Worm (Caenorhabditis elegans) whole organism, mixed stage, embryonic: ENCODE measurements around the gene col-153.

Experiments used
- ceh-39 ChIP-seq: fragments of 150-350 bp; optimal IDR thresholded peaks from 2 replicates; lab custom pipeline; 2014; ENCODE audit warnings: missing biosample characterization, missing genetic modification characterization
- ces-1 ChIP-seq: fragments of 150-350 bp; optimal IDR thresholded peaks from 2 replicates; lab custom pipeline; 2014; ENCODE audit warnings: missing biosample characterization, missing genetic modification reagents, missing genetic modification characterization
- ham-2 ChIP-seq: fragments of 200-800 bp; sonication (Bioruptor generic); optimal IDR thresholded peaks from 2 replicates; lab custom pipeline; 2018; ENCODE audit warnings: mild to moderate bottlenecking, missing genetic modification characterization, missing compliant biosample characterization
- hlh-1 ChIP-seq: fragments of 150-350 bp; optimal IDR thresholded peaks from 2 replicates; lab custom pipeline; 2014; ENCODE audit warnings: missing biosample characterization, missing genetic modification reagents, missing genetic modification characterization
- lsy-2 ChIP-seq: fragments of 150-350 bp; optimal IDR thresholded peaks from 2 replicates; lab custom pipeline; 2014; ENCODE audit warnings: missing biosample characterization, missing genetic modification characterization
- mep-1 ChIP-seq: fragments of 150-350 bp; optimal IDR thresholded peaks from 2 replicates; lab custom pipeline; 2017; ENCODE audit warnings: missing biosample characterization, missing genetic modification reagents, missing genetic modification characterization, inconsistent platforms
- nhr-2 ChIP-seq: fragments of 150-350 bp; optimal IDR thresholded peaks from 2 replicates; lab custom pipeline; 2014; ENCODE audit warnings: missing biosample characterization, missing genetic modification characterization
- nhr-237 ChIP-seq: fragments of 150-350 bp; optimal IDR thresholded peaks from 2 replicates; lab custom pipeline; 2014; ENCODE audit warnings: missing biosample characterization, missing genetic modification characterization
- nhr-76 ChIP-seq: sonication (generic microtip); optimal IDR thresholded peaks from 2 replicates; lab custom pipeline; 2017; ENCODE audit warnings: missing biosample characterization, missing genetic modification characterization
- pha-4 ChIP-seq: fragments of 150-350 bp; optimal IDR thresholded peaks from 2 replicates; lab custom pipeline; 2018; ENCODE audit warnings: missing biosample characterization, missing genetic modification reagents, missing genetic modification characterization
- tbx-8 ChIP-seq: fragments of 200-800 bp; sonication (Bioruptor generic); optimal IDR thresholded peaks from 2 replicates; lab custom pipeline; 2018; ENCODE audit warnings: mild to moderate bottlenecking, missing genetic modification characterization, moderate library complexity, missing compliant biosample characterization
- zip-8 ChIP-seq: fragments of 150-350 bp; optimal IDR thresholded peaks from 2 replicates; lab custom pipeline; 2014; ENCODE audit warnings: missing biosample characterization, missing genetic modification characterization

The col-153 gene

ce11 chrV:11000650-11001049 lies 51.0 kb downstream of the col-153 start, which contains the start of gene isy-1:
Gene isy-1 (minus strand): TSS chrV:11000699.
- no peak for TF ChIP-seq zip-8
- peak; percentile 19 for TF ChIP-seq nhr-2 (tag; lab: Kevin White, UChicago)
- peak; percentile 86 for TF ChIP-seq ces-1
- TF ChIP-seq ceh-39 (tag; lab: Kevin White, UChicago) = peak; percentile 29
- peak; percentile 67 for TF ChIP-seq pha-4 (tag; lab: Kevin White, UChicago)
- no peak for TF ChIP-seq tbx-8 (GFP tag; lab: Kevin White, UChicago)
- TF ChIP-seq nhr-237 (tag; lab: Kevin White, UChicago) = peak; percentile 44
- peak; percentile 66 for TF ChIP-seq lsy-2 (tag; lab: Kevin White, UChicago)
- peak; percentile 54 for TF ChIP-seq mep-1
- no peak for TF ChIP-seq nhr-76 (tag; lab: Kevin White, UChicago)
- no peak for TF ChIP-seq ham-2 (GFP tag; lab: Kevin White, UChicago)
- TF ChIP-seq hlh-1 (tag; lab: Kevin White, UChicago) = no peak
